Worm (Caenorhabditis elegans): ENCODE data around the gene fbxa-169.

DNA sequence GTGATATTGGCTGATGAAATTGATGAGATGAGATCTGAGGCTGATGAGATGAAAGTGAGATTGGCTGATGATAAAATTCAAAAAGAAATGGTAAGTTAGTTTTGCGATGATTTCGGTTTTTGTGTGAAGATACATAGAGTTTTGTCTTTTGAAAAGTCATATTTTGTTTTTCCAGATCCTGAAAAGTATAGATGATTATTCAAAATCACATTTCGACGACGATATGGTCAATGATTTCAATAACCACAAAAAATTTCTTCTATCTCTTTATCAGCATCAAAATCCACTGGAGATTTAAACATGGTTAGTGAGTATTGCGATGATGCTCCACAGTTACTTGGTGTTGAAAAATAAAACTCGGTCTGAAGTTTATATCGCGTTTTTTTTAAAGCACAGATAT, 47.4 kb upstream of the fbxa-169 start, which contains the start of gene csp-1:
- no peak for TF ChIP-seq flt-1 (GFP tag; IDR thresholded peaks at IDR 0.05)
- no peak for TF ChIP-seq ref-1 (GFP tag; conservative IDR thresholded peaks at IDR 0.05)
- TF ChIP-seq T22C8.4 (GFP tag; IDR thresholded peaks at IDR 0.05) = no peak
- no peak for TF ChIP-seq klf-2 (GFP tag; conservative IDR thresholded peaks at IDR 0.05)

Data from whole organism, midembryonic.